Worm (Caenorhabditis elegans): Measurements from ENCODE around the gene hrg-5.
A peak's percentile ranks its signal among the peaks of the same experiment; 100 is the strongest.

Gene hrg-5

ce11 chrIV:11036222-11036621 lies 7.0 kb upstream of the hrg-5 start, which contains the start of gene fkb-1 (continued):
- TF ChIP-seq mef-2 (tag; optimal IDR thresholded peaks at IDR 0.05), result no peak
- TF ChIP-seq ceh-8 (GFP tag; optimal IDR thresholded peaks at IDR 0.05), result peak; percentile 6
- TF ChIP-seq fkh-8 (tag; optimal IDR thresholded peaks at IDR 0.05), result peak; percentile 58
- TF ChIP-seq skn-1 (tag; optimal IDR thresholded peaks at IDR 0.05), result no peak
- TF ChIP-seq hlh-17 (GFP tag; optimal IDR thresholded peaks at IDR 0.05; ENCODE audit: borderline replicate concordance), result no peak
- TF ChIP-seq ets-5 (GFP tag; IDR thresholded peaks at IDR 0.05), result no peak
- peak; percentile 45 for TF ChIP-seq nhr-11 (tag; optimal IDR thresholded peaks at IDR 0.05)
- TF ChIP-seq pqm-1 (tag; optimal IDR thresholded peaks at IDR 0.05), result no peak
- peak; percentile 39 to 67 (median 60) for TF ChIP-seq ceh-82 (tag; optimal IDR thresholded peaks at IDR 0.05)
- peak; percentile 59 to 75 (median 74) for TF ChIP-seq dpl-1 (GFP tag; optimal IDR thresholded peaks at IDR 0.05)
- no peak for TF ChIP-seq hlh-4 (tag; optimal IDR thresholded peaks at IDR 0.05)
- TF ChIP-seq nhr-19 (GFP tag; conservative IDR thresholded peaks at IDR 0.05), result peak; percentile 71
- TF ChIP-seq isw-1 (GFP tag; IDR thresholded peaks at IDR 0.05), result peak; percentile 43
- TF ChIP-seq nhr-84 (tag; optimal IDR thresholded peaks at IDR 0.05), result no peak
- TF ChIP-seq pag-3 (tag; optimal IDR thresholded peaks at IDR 0.05; ENCODE audit: borderline replicate concordance, insufficient read depth), result no peak
- TF ChIP-seq lsy-2 (tag; optimal IDR thresholded peaks at IDR 0.05), result peak; percentile 82 to 85
- TF ChIP-seq lin-15B (tag; optimal IDR thresholded peaks at IDR 0.05), result peak; percentile 6
- no peak for TF ChIP-seq unc-30 (tag; optimal IDR thresholded peaks at IDR 0.05)
- no peak for TF ChIP-seq alr-1 (tag; optimal IDR thresholded peaks at IDR 0.05; ENCODE audit: borderline replicate concordance)
- peak; percentile 74 for TF ChIP-seq rnt-1 (tag; optimal IDR thresholded peaks at IDR 0.05)
- TF ChIP-seq vab-15 (tag; optimal IDR thresholded peaks at IDR 0.05), result no peak
- peak; percentile 61 for TF ChIP-seq dsc-1 (tag; optimal IDR thresholded peaks at IDR 0.05)
- TF ChIP-seq unc-98 (GFP tag; IDR thresholded peaks at IDR 0.05), result no peak
- TF ChIP-seq jun-1 (tag; optimal IDR thresholded peaks at IDR 0.05), result peak; percentile 30
- no peak for TF ChIP-seq nhr-12 (tag; optimal IDR thresholded peaks at IDR 0.05)
- peak; percentile 80 for TF ChIP-seq nhr-47 (tag; optimal IDR thresholded peaks at IDR 0.05)
- TF ChIP-seq aly-2 (tag; optimal IDR thresholded peaks at IDR 0.05), result no peak
- TF ChIP-seq xbp-1 (tag; optimal IDR thresholded peaks at IDR 0.05), result peak; percentile 94
- TF ChIP-seq ceh-88 (GFP tag; IDR thresholded peaks at IDR 0.05), result peak; percentile 25; the same call in 1 of the 2 replicates
- peak; percentile 47 for TF ChIP-seq egl-13 (tag; optimal IDR thresholded peaks at IDR 0.05)

ce11 chrIV:11032288-11032687 lies 3.1 kb upstream of the hrg-5 start, which contains the start of gene hrg-6:
Gene hrg-6, plus strand, starts transcription at chrIV:11032588.
- TF ChIP-seq snpc-4 (tag; optimal IDR thresholded peaks at IDR 0.05) (no peak), mdl-1 (tag; optimal IDR thresholded peaks at IDR 0.05) (no peak), efl-1 (optimal IDR thresholded peaks at IDR 0.05) (no peak), efl-1 (GFP tag; optimal IDR thresholded peaks at IDR 0.05 in 1 of 2) (peak in 1 of 2 experiments; percentile 78), sox-4 (tag; optimal IDR thresholded peaks at IDR 0.05) (no peak), vab-15 (tag; optimal IDR thresholded peaks at IDR 0.05) (no peak)

DNA sequence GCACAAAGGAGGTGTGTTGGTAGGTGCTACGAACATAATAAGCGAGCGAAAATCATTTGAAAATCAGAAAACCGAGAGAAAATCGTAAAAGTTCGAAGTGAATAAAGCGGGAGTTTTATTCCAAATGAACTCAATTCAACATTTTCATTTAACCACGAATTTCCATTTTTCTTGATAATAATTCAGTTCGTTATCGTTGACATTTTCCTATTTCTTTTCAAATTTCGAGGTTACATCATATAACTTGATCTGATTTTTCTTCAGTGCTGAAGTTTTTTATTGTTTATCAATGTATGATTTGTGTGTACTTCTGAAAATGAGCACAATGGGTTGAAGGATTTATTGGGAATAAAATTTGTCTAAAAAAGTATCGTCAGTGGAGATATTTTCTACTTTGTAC lies 2.4 kb upstream of the hrg-5 start:
- TF ChIP-seq ets-5 (GFP tag; IDR thresholded peaks at IDR 0.05), result no peak
- no peak for TF ChIP-seq alr-1 (tag; optimal IDR thresholded peaks at IDR 0.05; ENCODE audit: borderline replicate concordance)
- TF ChIP-seq nhr-19 (GFP tag; conservative IDR thresholded peaks at IDR 0.05), result no peak
- TF ChIP-seq elt-2 (tag; optimal IDR thresholded peaks at IDR 0.05), result peak; percentile 71
- TF ChIP-seq zip-4 (GFP tag; optimal IDR thresholded peaks at IDR 0.05), result no peak

DNA sequence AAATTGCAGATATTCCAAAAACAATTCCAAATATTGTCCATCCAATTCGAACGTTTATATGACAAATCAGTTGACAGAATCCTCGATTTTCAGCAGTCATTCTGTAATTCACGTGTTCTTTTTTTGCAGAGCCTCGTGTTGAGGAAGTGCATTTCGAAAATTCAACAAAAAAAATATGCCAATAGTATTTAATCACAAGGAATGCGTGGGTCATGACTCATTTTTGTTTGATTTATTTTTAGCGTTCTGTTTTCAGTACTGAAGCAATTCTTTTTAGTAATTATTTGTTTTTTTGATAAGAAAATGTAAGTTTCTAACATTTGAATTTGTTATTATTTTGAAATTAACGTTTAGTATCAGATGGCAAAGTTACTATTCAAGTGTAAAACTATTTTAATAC lies 1.7 kb upstream of the hrg-5 start, which contains the start of gene hrg-4:
Gene hrg-4 (minus strand): TSS at position 101 of the 400 bp plus-strand sequence.
- TF ChIP-seq lin-35 (GFP tag; optimal IDR thresholded peaks at IDR 0.05), result no peak
- TF ChIP-seq nhr-90 (tag; optimal IDR thresholded peaks at IDR 0.05; ENCODE audit: poor library complexity), result no peak
- no peak for TF ChIP-seq Y116A8C.19 (tag; optimal IDR thresholded peaks at IDR 0.05; ENCODE audit: borderline replicate concordance)
- no peak for TF ChIP-seq nhr-76 (tag; optimal IDR thresholded peaks at IDR 0.05)
- TF ChIP-seq irx-1 (tag; optimal IDR thresholded peaks at IDR 0.05), result no peak
- no peak for TF ChIP-seq aly-2 (tag; optimal IDR thresholded peaks at IDR 0.05)
- no peak for TF ChIP-seq C04F5.9 (tag; optimal IDR thresholded peaks at IDR 0.05)
- TF ChIP-seq dpl-1 (GFP tag; optimal IDR thresholded peaks at IDR 0.05), result no peak
- TF ChIP-seq C34B4.2 (tag; optimal IDR thresholded peaks at IDR 0.05), result no peak
- TF ChIP-seq hlh-17 (GFP tag; optimal IDR thresholded peaks at IDR 0.05; ENCODE audit: borderline replicate concordance), result no peak
- TF ChIP-seq vab-15 (tag; optimal IDR thresholded peaks at IDR 0.05), result no peak
- TF ChIP-seq egl-13 (tag; optimal IDR thresholded peaks at IDR 0.05), result no peak
- TF ChIP-seq tbx-2 (tag; optimal IDR thresholded peaks at IDR 0.05), result no peak
- no peak for TF ChIP-seq fkh-4 (tag; optimal IDR thresholded peaks at IDR 0.05; ENCODE audit: borderline replicate concordance)
- TF ChIP-seq hlh-4 (tag; optimal IDR thresholded peaks at IDR 0.05), result no peak
- TF ChIP-seq lin-13 (GFP tag; optimal IDR thresholded peaks at IDR 0.05), result no peak
- no peak for TF ChIP-seq nhr-12 (tag; optimal IDR thresholded peaks at IDR 0.05)
- TF ChIP-seq skn-1 (tag; optimal IDR thresholded peaks at IDR 0.05), result no peak
- no peak for TF ChIP-seq blmp-1 (tag; optimal IDR thresholded peaks at IDR 0.05)
